Fruit fly (Drosophila melanogaster) whole organism, embryonic: Measurements from ENCODE around the gene CG43322.
A peak's percentile ranks its signal among the peaks of the same experiment; 100 is the strongest.

Experiments
- CG11696 ChIP-seq: fragments of 200-800 bp; sonication (Bioruptor generic); IDR thresholded peaks from 2 replicates; pipeline ENCODE4 v1.3.6; 2022; ENCODE audit warnings: missing biosample characterization, missing genetic modification characterization
- CG15011 ChIP-seq: fragments of 200-800 bp; sonication (Bioruptor generic); optimal IDR thresholded peaks from 3 replicates; lab custom pipeline; 2018; ENCODE audit warnings: missing biosample characterization, mild to moderate bottlenecking, missing genetic modification characterization
- CG15479 ChIP-seq: fragments of 200-800 bp; sonication (Bioruptor generic); optimal IDR thresholded peaks from 3 replicates; lab custom pipeline; 2019; ENCODE audit warnings: missing biosample characterization, mild to moderate bottlenecking, missing genetic modification characterization, moderate library complexity
- CG17612 ChIP-seq: fragments of 200-800 bp; sonication (Bioruptor generic); IDR thresholded peaks from 2 replicates; pipeline ENCODE4 v1.3.6; 2022; ENCODE audit warnings: missing biosample characterization, missing genetic modification characterization
- CG17912 ChIP-seq: fragments of 200-800 bp; sonication (Bioruptor generic); optimal IDR thresholded peaks from 2 replicates; lab custom pipeline; 2018; ENCODE audit warnings: missing biosample characterization, mild to moderate bottlenecking, missing genetic modification characterization
- CG2199 ChIP-seq: fragments of 200-800 bp; sonication (Bioruptor generic); IDR thresholded peaks from 3 replicates; pipeline ENCODE4 v1.3.6; 2022; ENCODE audit warnings: missing biosample characterization, missing genetic modification characterization
- CG2202 ChIP-seq: fragments of 200-800 bp; sonication (Bioruptor generic); optimal IDR thresholded peaks from 2 replicates; lab custom pipeline; 2018; ENCODE audit warnings: missing biosample characterization, mild to moderate bottlenecking, missing genetic modification characterization
- CG31365 ChIP-seq: fragments of 200-800 bp; sonication (Bioruptor generic); optimal IDR thresholded peaks from 2 replicates; lab custom pipeline; 2018; ENCODE audit warnings: missing biosample characterization, mild to moderate bottlenecking, missing genetic modification characterization
- CG4707 ChIP-seq: fragments of 200-800 bp; sonication (Bioruptor generic); optimal IDR thresholded peaks from 2 replicates; lab custom pipeline; 2018; ENCODE audit warnings: missing biosample characterization, mild to moderate bottlenecking, missing genetic modification characterization, moderate library complexity
- CG7271 ChIP-seq: fragments of 200-800 bp; sonication (Bioruptor generic); optimal IDR thresholded peaks from 2 replicates; lab custom pipeline; 2018; ENCODE audit warnings: missing biosample characterization, mild to moderate bottlenecking, missing genetic modification characterization, moderate library complexity
- CG8765 ChIP-seq: fragments of 200-800 bp; sonication (Bioruptor generic); IDR thresholded peaks from 2 replicates; pipeline ENCODE4 v1.3.6; 2022; ENCODE audit warnings: missing biosample characterization, missing genetic modification characterization
- CG9437 ChIP-seq: fragments of 200-800 bp; sonication (Bioruptor generic); optimal IDR thresholded peaks from 2 replicates; lab custom pipeline; 2018; ENCODE audit warnings: missing biosample characterization, mild to moderate bottlenecking, missing genetic modification characterization
- CG9817 ChIP-seq: fragments of 200-800 bp; sonication (Bioruptor generic); optimal IDR thresholded peaks from 2 replicates; lab custom pipeline; 2018; ENCODE audit warnings: missing biosample characterization, mild to moderate bottlenecking, missing genetic modification characterization, moderate library complexity
- CG9932 ChIP-seq: fragments of 200-800 bp; sonication (Bioruptor generic); IDR thresholded peaks from 2 replicates; pipeline ENCODE4 v1.3.6; 2022; ENCODE audit warnings: missing biosample characterization, missing genetic modification characterization
- Fer2 ChIP-seq: fragments of 200-800 bp; sonication (Bioruptor generic); optimal IDR thresholded peaks from 2 replicates; lab custom pipeline; 2018; ENCODE audit warnings: missing biosample characterization, mild to moderate bottlenecking, missing genetic modification characterization, moderate library complexity
- GATAe ChIP-seq: fragments of 200-800 bp; sonication (Bioruptor generic); conservative IDR thresholded peaks from 2 replicates; pipeline ENCODE4 v1.3.6; 2022; ENCODE audit warnings: missing biosample characterization, missing genetic modification characterization
- Hmr ChIP-seq: fragments of 200-800 bp; sonication (Bioruptor generic); optimal IDR thresholded peaks from 3 replicates; lab custom pipeline; 2017; ENCODE audit warnings: mild to moderate bottlenecking, missing biosample characterization, missing genetic modification reagents, missing genetic modification characterization
- Lim3 ChIP-seq: fragments of 200-800 bp; sonication (Bioruptor generic); IDR thresholded peaks from 2 replicates; pipeline ENCODE4 v1.3.6; 2022; ENCODE audit warnings: missing biosample characterization, missing genetic modification characterization
- Mad ChIP-seq: fragments of 200-800 bp; sonication (Bioruptor generic); optimal IDR thresholded peaks from 2 replicates; lab custom pipeline; 2016; ENCODE audit warnings: missing biosample characterization, missing genetic modification characterization
- Oaz ChIP-seq: fragments of 200-800 bp; sonication (Bioruptor generic); IDR thresholded peaks from 2 replicates; pipeline ENCODE4 v1.3.6; 2022; ENCODE audit warnings: missing biosample characterization, missing genetic modification characterization
- Ptx1 ChIP-seq: fragments of 200-800 bp; sonication (Bioruptor generic); IDR thresholded peaks from 2 replicates; pipeline ENCODE4 v1.3.6; 2022; ENCODE audit warnings: missing biosample characterization, missing genetic modification characterization
- Sin3A ChIP-seq: fragments of >200 bp; optimal IDR thresholded peaks from 2 replicates; lab custom pipeline; 2018
- Sox102F ChIP-seq: fragments of 200-800 bp; sonication (Bioruptor generic); optimal IDR thresholded peaks from 2 replicates; lab custom pipeline; 2018; ENCODE audit warnings: missing biosample characterization, mild to moderate bottlenecking, missing genetic modification characterization, moderate library complexity
- ash1 ChIP-seq: fragments of 200-800 bp; sonication (Bioruptor generic); optimal IDR thresholded peaks from 2 replicates; lab custom pipeline; 2018; ENCODE audit warnings: missing biosample characterization, mild to moderate bottlenecking, missing genetic modification characterization
- chm ChIP-seq: fragments of 200-800 bp; sonication (Bioruptor generic); IDR thresholded peaks from 2 replicates; pipeline ENCODE4 v1.3.6; 2022; ENCODE audit warnings: missing biosample characterization, missing genetic modification characterization
- dimm ChIP-seq: fragments of 200-800 bp; sonication (Bioruptor generic); IDR thresholded peaks from 2 replicates; pipeline ENCODE4 v1.3.6; 2022; ENCODE audit warnings: missing biosample characterization, missing genetic modification characterization
- dmrt99B ChIP-seq: fragments of 200-800 bp; sonication (Bioruptor generic); optimal IDR thresholded peaks from 2 replicates; lab custom pipeline; 2018; ENCODE audit warnings: missing biosample characterization, mild to moderate bottlenecking, missing genetic modification characterization, moderate library complexity
- fd64A ChIP-seq: fragments of 200-800 bp; sonication (Bioruptor generic); optimal IDR thresholded peaks from 3 replicates; lab custom pipeline; 2018; ENCODE audit warnings: missing biosample characterization, mild to moderate bottlenecking, missing genetic modification characterization
- fru ChIP-seq: fragments of >200 bp; optimal IDR thresholded peaks from 2 replicates; lab custom pipeline; 2017
- hb ChIP-seq: fragments of 200-800 bp; sonication (Bioruptor generic); IDR thresholded peaks from 3 replicates; pipeline ENCODE4 v1.3.6; 2022; ENCODE audit warnings: missing biosample characterization, missing genetic modification characterization; ENCODE audit not compliant: partially characterized antibody
- jigr1 ChIP-seq: fragments of 200-800 bp; sonication (Bioruptor generic); IDR thresholded peaks from 3 replicates; pipeline ENCODE4 v1.3.6; 2022; ENCODE audit warnings: missing biosample characterization, missing genetic modification characterization
- knrl ChIP-seq: fragments of 200-800 bp; sonication (Bioruptor generic); IDR thresholded peaks from 3 replicates; pipeline ENCODE4 v1.3.6; 2022; ENCODE audit warnings: missing biosample characterization, missing genetic modification characterization; ENCODE audit not compliant: partially characterized antibody
- lab ChIP-seq: fragments of 200-800 bp; sonication (Bioruptor generic); optimal IDR thresholded peaks from 3 replicates; lab custom pipeline; 2017; ENCODE audit warnings: missing biosample characterization, missing genetic modification characterization, mild to moderate bottlenecking, moderate library complexity, missing genetic modification reagents
- lmd ChIP-seq: fragments of 200-800 bp; sonication (Bioruptor generic); IDR thresholded peaks from 2 replicates; pipeline ENCODE4 v1.3.6; 2022; ENCODE audit warnings: missing biosample characterization, missing genetic modification characterization
- lola ChIP-seq, 3 experiments: fragments of >200 bp in 2 of 3; fragments of 200-800 bp in 1 of 3; sonication (Bioruptor generic) in 1 of 3; optimal IDR thresholded peaks; 2 replicates each; lab custom pipeline; 2017 to 2019; ENCODE audit warnings: missing biosample characterization in 3 of 3, missing genetic modification characterization in 3 of 3, mild to moderate bottlenecking in 1 of 3, moderate library complexity in 1 of 3
- lov ChIP-seq, 2 experiments: fragments of 200-800 bp in 1 of 2; fragments of >200 bp in 1 of 2; sonication (Bioruptor generic) in 1 of 2; IDR thresholded peaks in 1 of 2; optimal IDR thresholded peaks in 1 of 2; 2 replicates in 1 of 2; 3 replicates in 1 of 2; pipeline versions ENCODE4 v1.3.6 to Lab custom; 2017 to 2022; ENCODE audit warnings: missing biosample characterization in 1 of 2, missing genetic modification characterization in 1 of 2
- nom ChIP-seq: fragments of 200-800 bp; sonication (Bioruptor generic); optimal IDR thresholded peaks from 2 replicates; lab custom pipeline; 2017; ENCODE audit warnings: missing biosample characterization, missing genetic modification characterization, mild to moderate bottlenecking, moderate library complexity, missing genetic modification reagents
- otp ChIP-seq: fragments of 200-800 bp; sonication (Bioruptor generic); IDR thresholded peaks from 3 replicates; pipeline ENCODE4, ENCODE4 v1.3.6; 2022; ENCODE audit warnings: missing biosample characterization, missing genetic modification characterization
- row ChIP-seq: fragments of 200-800 bp; sonication (Bioruptor generic); IDR thresholded peaks from 3 replicates; pipeline ENCODE4 v1.3.6; 2022; ENCODE audit warnings: missing biosample characterization, missing genetic modification characterization
- salm ChIP-seq: fragments of 200-800 bp; sonication (Bioruptor generic); optimal IDR thresholded peaks from 2 replicates; lab custom pipeline; 2018; ENCODE audit warnings: missing biosample characterization, mild to moderate bottlenecking, missing genetic modification characterization
- sens ChIP-seq: fragments of 200-800 bp; sonication (Bioruptor generic); peaks from one replicate; lab custom pipeline; 2016; ENCODE audit warnings: missing biosample characterization, missing genetic modification characterization
- sens-2 ChIP-seq: fragments of 200-800 bp; sonication (Bioruptor generic); IDR thresholded peaks from 2 replicates; pipeline ENCODE4 v1.3.6; 2022; ENCODE audit warnings: missing biosample characterization, missing genetic modification characterization
- sisA ChIP-seq: fragments of 200-800 bp; sonication (Bioruptor generic); IDR thresholded peaks from 2 replicates; pipeline ENCODE4 v1.3.6; 2022; ENCODE audit warnings: missing biosample characterization, missing genetic modification characterization
- stwl ChIP-seq: fragments of 200-800 bp; sonication (Bioruptor generic); optimal IDR thresholded peaks from 3 replicates; lab custom pipeline; 2018; ENCODE audit warnings: missing biosample characterization, mild to moderate bottlenecking, missing genetic modification characterization, moderate library complexity
- tgo ChIP-seq: fragments of 200-800 bp; sonication (Bioruptor generic); IDR thresholded peaks from 3 replicates; pipeline ENCODE4 v1.3.6; 2022; ENCODE audit warnings: missing biosample characterization, missing genetic modification characterization
- ttk ChIP-seq: fragments of 200-800 bp; sonication (Bioruptor generic); IDR thresholded peaks from 2 replicates; pipeline ENCODE4 v2.1.2; 2022; ENCODE audit warnings: missing biosample characterization, missing genetic modification characterization
- twi ChIP-seq: fragments of 200-800 bp; optimal IDR thresholded peaks from 2 replicates; lab custom pipeline; 2019; ENCODE audit warnings: missing biosample characterization, mild to moderate bottlenecking, missing genetic modification characterization, moderate library complexity
- usp ChIP-seq: fragments of >200 bp; optimal IDR thresholded peaks from 2 replicates; lab custom pipeline; 2017; ENCODE audit warnings: missing biosample characterization, missing genetic modification characterization
- wor ChIP-seq: fragments of 200-800 bp; sonication (Bioruptor generic); IDR thresholded peaks from 2 replicates; pipeline ENCODE4 v1.3.6; 2022; ENCODE audit warnings: missing biosample characterization, missing genetic modification characterization
- zf30C ChIP-seq: fragments of 200-800 bp; sonication (Bioruptor generic); optimal IDR thresholded peaks from 3 replicates; lab custom pipeline; 2018; ENCODE audit warnings: missing biosample characterization, mild to moderate bottlenecking, missing genetic modification characterization
- zfh1 ChIP-seq: fragments of 200-800 bp; sonication (Bioruptor generic); IDR thresholded peaks from 3 replicates; pipeline ENCODE4 v1.3.6; 2022; ENCODE audit warnings: missing biosample characterization, missing genetic modification characterization

Gene CG43322

DNA sequence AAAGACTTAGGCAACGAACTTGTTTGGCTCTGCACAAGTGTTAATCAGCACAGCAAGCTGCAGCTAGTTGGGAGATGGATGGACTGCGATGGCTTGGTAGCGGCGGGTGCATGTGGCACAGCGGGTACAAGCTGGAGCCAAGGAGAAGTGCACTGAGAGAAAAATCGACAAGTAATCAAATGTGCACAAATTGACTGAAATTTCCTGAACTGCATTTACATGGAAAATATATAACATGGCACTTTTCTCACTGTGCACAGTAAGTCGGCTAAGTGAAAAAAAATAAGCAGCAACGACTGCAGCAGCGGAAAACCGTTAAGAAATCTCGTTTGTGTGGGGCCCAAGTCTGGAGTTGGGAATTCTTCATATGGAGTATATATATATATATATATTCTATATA is 22.1 kb upstream of the CG43322 start (continued):
- TF ChIP-seq usp (GFP tag; lab: Kevin White, UChicago) (no peak), Fer2 (no peak), CG9817 (tag; lab: Kevin White, UChicago) (no peak), CG15011 (GFP tag; lab: Kevin White, UChicago) (no peak), CG8765 (no peak), nom (GFP tag; lab: Kevin White, UChicago) (peak; percentile 63), CG17912 (no peak), zf30C (GFP tag; lab: Kevin White, UChicago) (peak; percentile 8), chm (GFP tag; lab: Robert Waterston, UW) (0 out of 2 replicates have a peak, but pooled peaks have one; percentile 31), Lim3 (GFP tag; lab: Robert Waterston, UW) (no peak), salm (tag; lab: Kevin White, UChicago) (no peak), Mad (GFP tag; lab: Kevin White, UChicago) (no peak), Oaz (no peak), CG7271 (tag; lab: Kevin White, UChicago) (no peak), CG31365 (tag; lab: Kevin White, UChicago) (no peak), fru (lab: Kevin White, UChicago) (no peak), lmd (GFP tag; lab: Robert Waterston, UW) (0 out of 2 replicates have a peak, but pooled peaks have one; percentile 8), hb (GFP tag; lab: Robert Waterston, UW) (no peak), dmrt99B (tag; lab: Kevin White, UChicago) (peak; percentile 19), knrl (GFP tag; lab: Robert Waterston, UW) (no peak), wor (no peak), stwl (tag; lab: Kevin White, UChicago) (no peak), CG2202 (tag; lab: Kevin White, UChicago) (no peak), CG17612 (GFP tag; lab: Robert Waterston, UW) (no peak), twi (no peak), CG11696 (GFP tag; lab: Robert Waterston, UW) (no peak), zfh1 (GFP tag; lab: Robert Waterston, UW) (0 out of 3 replicates have a peak, but pooled peaks have one; percentile 33), CG9932 (no peak), dimm (GFP tag; lab: Robert Waterston, UW) (no peak), sisA (peak; percentile 47), CG9437 (no peak), CG15479 (GFP tag; lab: Kevin White, UChicago) (no peak), tgo (no peak), jigr1 (GFP tag; lab: Robert Waterston, UW) (no peak), otp (peak; percentile 75; the same call in 1 of the 3 replicates), Hmr (GFP tag; lab: Kevin White, UChicago) (no peak), ash1 (GFP tag; lab: Kevin White, UChicago) (no peak), CG4707 (GFP tag; lab: Kevin White, UChicago) (no peak), Sin3A (no peak), row (GFP tag; lab: Robert Waterston, UW) (peak; percentile 25; the same call in 1 of the 3 replicates), Sox102F (GFP tag; lab: Kevin White, UChicago) (peak; percentile 29), Ptx1 (peak; percentile 34; the same call in 1 of the 2 replicates), lov (optimal IDR thresholded peaks at IDR 0.05; lab: Kevin White, UChicago) (no peak), lov (GFP tag; IDR thresholded peaks at IDR 0.05; lab: Robert Waterston, UW) (0 out of 3 replicates have a peak, but pooled peaks have one; percentile 20), sens-2 (0 out of 2 replicates have a peak, but pooled peaks have one; percentile 13), lab (no peak), CG2199 (GFP tag; lab: Robert Waterston, UW) (no peak), lola (GFP tag; optimal IDR thresholded peaks at IDR 0.05; lab: Kevin White, UChicago) (no peak), GATAe (GFP tag; lab: Robert Waterston, UW) (no peak), sens (peak; percentile 88), ttk (GFP tag; lab: Robert Waterston, UW) (peak; percentile 32; the same call in 1 of the 2 replicates), fd64A (GFP tag; lab: Kevin White, UChicago) (no peak)
